Worm (Caenorhabditis elegans) whole organism, L4 larva: ENCODE data around the gene ugt-62.

ENCODE experiments used
- nhr-76 ChIP-seq: fragments of 150-350 bp; optimal IDR thresholded peaks from 2 replicates; lab custom pipeline; 2014; ENCODE audit warnings: missing biosample characterization, missing genetic modification characterization
- saeg-2 ChIP-seq: fragments of 200-800 bp; sonication (Bioruptor generic); IDR thresholded peaks from 2 replicates; pipeline ENCODE4 v1.3.6; 2022; ENCODE audit warnings: missing genetic modification reagents, missing genetic modification characterization, missing compliant biosample characterization
- snpc-4 ChIP-seq: fragments of 150-350 bp; optimal IDR thresholded peaks from 2 replicates; lab custom pipeline; 2014; ENCODE audit warnings: missing biosample characterization, missing genetic modification characterization

- no peak for TF ChIP-seq snpc-4
- no peak for TF ChIP-seq nhr-76 (tag; lab: Kevin White, UChicago)
- no peak for TF ChIP-seq saeg-2 (GFP tag; lab: Robert Waterston, UW)
These were observed 37.7 kb downstream of the ugt-62 start for ce11 chrIII:4502559-4503240.
